In genomic region chrX:11999974-12000618, dm6 we compare ENCODE assay signal across 2 fruit fly cellular contexts.
TF ChIP-seq lines count a peak whose summit lies in the region.

No protein-coding gene starts in this region.

TF ChIP-seq in whole organism, embryonic, 481 proteins besides CTCF, POLR2A, EP300 and RAD21 (continued from another document):
- TF ChIP-seq klu (GFP tag; IDR thresholded peaks at IDR 0.05; lab: Robert Waterston, UW), result no peak
- TF ChIP-seq Oli (tag; optimal IDR thresholded peaks at IDR 0.05; lab: Kevin White, UChicago), result peak; percentile 30
- TF ChIP-seq ci (GFP tag; IDR thresholded peaks at IDR 0.05; lab: Robert Waterston, UW), result 0 out of 3 replicates have a peak, but pooled peaks have one; percentile 46
- TF ChIP-seq Drgx (GFP tag; IDR thresholded peaks at IDR 0.05; lab: Robert Waterston, UW), result 0 out of 2 replicates have a peak, but pooled peaks have one; percentile 19
- peak; percentile 10 for TF ChIP-seq CG30403 (GFP tag; optimal IDR thresholded peaks at IDR 0.05; lab: Kevin White, UChicago)
- 0 out of 3 replicates have a peak, but pooled peaks have one; percentile 23 for TF ChIP-seq row (GFP tag; IDR thresholded peaks at IDR 0.05; lab: Robert Waterston, UW)
- TF ChIP-seq NK7.1 (GFP tag; optimal IDR thresholded peaks at IDR 0.05; lab: Kevin White, UChicago), result no peak
- TF ChIP-seq PHDP (tag; optimal IDR thresholded peaks at IDR 0.05; lab: Kevin White, UChicago), result peak; percentile 20
- TF ChIP-seq CG1603 (tag; optimal IDR thresholded peaks at IDR 0.05; lab: Kevin White, UChicago), result peak; percentile 37

TF ChIP-seq in whole organism, prepupa, 60 proteins besides CTCF, POLR2A, EP300 and RAD21 (continued from another document):
- TF ChIP-seq CG3032 (tag; optimal IDR thresholded peaks at IDR 0.05; lab: Kevin White, UChicago) (peak; percentile 60), eg (GFP tag; IDR thresholded peaks at IDR 0.05; lab: Robert Waterston, UW) (peak; percentile 62; the same call in 2 of the 3 replicates), Sox15 (GFP tag; optimal IDR thresholded peaks at IDR 0.05; lab: Kevin White, UChicago) (peak; percentile 41), fd59A (GFP tag; optimal IDR thresholded peaks at IDR 0.05; lab: Kevin White, UChicago) (peak; percentile 48), CG11762 (GFP tag; optimal IDR thresholded peaks at IDR 0.05; lab: Kevin White, UChicago; ENCODE audit: insufficient read depth) (peak; percentile 55), CG6163 (GFP tag; IDR thresholded peaks at IDR 0.05; lab: Robert Waterston, UW) (peak; percentile 69; the same call in 2 of the 3 replicates), CG32006 (GFP tag; optimal IDR thresholded peaks at IDR 0.05; lab: Kevin White, UChicago) (peak; percentile 45), CG3919 (GFP tag; optimal IDR thresholded peaks at IDR 0.05; lab: Kevin White, UChicago) (peak; percentile 64), vri (GFP tag; optimal IDR thresholded peaks at IDR 0.05; lab: Kevin White, UChicago) (peak; percentile 25), Hr38 (GFP tag; optimal IDR thresholded peaks at IDR 0.05; lab: Kevin White, UChicago) (no peak), pdm3 (GFP tag; optimal IDR thresholded peaks at IDR 0.05; lab: Kevin White, UChicago) (peak; percentile 61), Eip78C (GFP tag; lab: Kevin White, UChicago) (peak; percentile 92), net (GFP tag; optimal IDR thresholded peaks at IDR 0.05; lab: Kevin White, UChicago) (peak; percentile 65), fd85E (GFP tag; optimal IDR thresholded peaks at IDR 0.05; lab: Kevin White, UChicago) (no peak), Sox102F (GFP tag; optimal IDR thresholded peaks at IDR 0.05; lab: Kevin White, UChicago) (peak; percentile 65), svp (GFP tag; lab: Kevin White, UChicago) (peak; percentile 71), CG4318 (GFP tag; optimal IDR thresholded peaks at IDR 0.05; lab: Kevin White, UChicago) (peak; percentile 29), Blimp-1 (GFP tag; optimal IDR thresholded peaks at IDR 0.05; lab: Kevin White, UChicago) (no peak), Sox14 (GFP tag; optimal IDR thresholded peaks at IDR 0.05; lab: Kevin White, UChicago) (peak; percentile 45), CG8632 (GFP tag; optimal IDR thresholded peaks at IDR 0.05; lab: Kevin White, UChicago) (peak; percentile 65), CG10669 (GFP tag; optimal IDR thresholded peaks at IDR 0.05; lab: Kevin White, UChicago) (peak; percentile 57), CG10631 (GFP tag; optimal IDR thresholded peaks at IDR 0.05; lab: Kevin White, UChicago) (peak; percentile 41), cyc (GFP tag; optimal IDR thresholded peaks at IDR 0.05; lab: Kevin White, UChicago) (peak; percentile 45), dsx (GFP tag; optimal IDR thresholded peaks at IDR 0.05; lab: Kevin White, UChicago; ENCODE audit: poor library complexity, severe bottlenecking) (peak; percentile 56), Eip93F (GFP tag; optimal IDR thresholded peaks at IDR 0.05; lab: Kevin White, UChicago) (no peak), CG6808 (GFP tag; optimal IDR thresholded peaks at IDR 0.05; lab: Kevin White, UChicago) (peak; percentile 15), lz (GFP tag; optimal IDR thresholded peaks at IDR 0.05; lab: Kevin White, UChicago) (peak; percentile 44), topi (GFP tag; optimal IDR thresholded peaks at IDR 0.05; lab: Kevin White, UChicago) (peak; percentile 64), Eip75B (GFP tag; optimal IDR thresholded peaks at IDR 0.05; lab: Kevin White, UChicago) (peak; percentile 53), Gug (GFP tag; IDR thresholded peaks at IDR 0.05; lab: Robert Waterston, UW) (no peak), acj6 (GFP tag; optimal IDR thresholded peaks at IDR 0.05; lab: Kevin White, UChicago) (peak; percentile 60), CG9139 (GFP tag; optimal IDR thresholded peaks at IDR 0.05; lab: Kevin White, UChicago) (no peak), CG7368 (GFP tag; optimal IDR thresholded peaks at IDR 0.05; lab: Kevin White, UChicago) (peak; percentile 58), CG6854 (GFP tag; optimal IDR thresholded peaks at IDR 0.05; lab: Kevin White, UChicago) (no peak), CG31627 (GFP tag; optimal IDR thresholded peaks at IDR 0.05; lab: Kevin White, UChicago) (peak; percentile 38), CG8119 (GFP tag; IDR thresholded peaks at IDR 0.05; lab: Robert Waterston, UW) (peak; percentile 40; the same call in 2 of the 3 replicates)
